Fruit fly (Drosophila melanogaster) whole organism, prepupa: ENCODE results near the gene Glut3.

Source experiments
- Blimp-1 ChIP-seq: fragments of 200-800 bp; sonication (Bioruptor generic); optimal IDR thresholded peaks from 3 replicates; lab custom pipeline; 2017; ENCODE audit warnings: missing biosample characterization, missing genetic modification characterization, mild to moderate bottlenecking, moderate library complexity, missing genetic modification reagents
- CG11762 ChIP-seq: fragments of 200-800 bp; sonication (Bioruptor generic); optimal IDR thresholded peaks from 3 replicates; lab custom pipeline; 2016; ENCODE audit warnings: missing biosample characterization, missing genetic modification characterization; ENCODE audit not compliant: insufficient read depth
- CG6854 ChIP-seq: fragments of 200-800 bp; sonication (Bioruptor generic); optimal IDR thresholded peaks from 2 replicates; lab custom pipeline; 2017; ENCODE audit warnings: missing biosample characterization, mild to moderate bottlenecking, missing genetic modification characterization
- Eip75B ChIP-seq: fragments of 200-800 bp; sonication (Bioruptor generic); optimal IDR thresholded peaks from 3 replicates; lab custom pipeline; 2016; ENCODE audit warnings: missing biosample characterization, missing genetic modification characterization
- Gug ChIP-seq: fragments of 200-800 bp; sonication (Bioruptor generic); IDR thresholded peaks from 2 replicates; pipeline ENCODE4 v1.3.6; 2022; ENCODE audit warnings: missing biosample characterization, missing genetic modification characterization
- Hr38 ChIP-seq: sonication (Bioruptor generic); optimal IDR thresholded peaks from 2 replicates; lab custom pipeline; 2016; ENCODE audit warnings: missing biosample characterization, missing genetic modification characterization
- Met ChIP-seq: fragments of 200-800 bp; sonication (Bioruptor generic); optimal IDR thresholded peaks from 3 replicates; lab custom pipeline; 2016; ENCODE audit warnings: missing biosample characterization, missing genetic modification characterization
- dsx ChIP-seq: fragments of 200-800 bp; optimal IDR thresholded peaks from 3 replicates; lab custom pipeline; 2019; ENCODE audit warnings: missing biosample characterization, mild to moderate bottlenecking, missing genetic modification characterization, moderate library complexity; ENCODE audit not compliant: poor library complexity, severe bottlenecking
- esn ChIP-seq: fragments of 200-800 bp; sonication (Bioruptor generic); optimal IDR thresholded peaks from 2 replicates; lab custom pipeline; 2016; ENCODE audit warnings: missing biosample characterization, mild to moderate bottlenecking, missing genetic modification characterization, moderate library complexity

DNA sequence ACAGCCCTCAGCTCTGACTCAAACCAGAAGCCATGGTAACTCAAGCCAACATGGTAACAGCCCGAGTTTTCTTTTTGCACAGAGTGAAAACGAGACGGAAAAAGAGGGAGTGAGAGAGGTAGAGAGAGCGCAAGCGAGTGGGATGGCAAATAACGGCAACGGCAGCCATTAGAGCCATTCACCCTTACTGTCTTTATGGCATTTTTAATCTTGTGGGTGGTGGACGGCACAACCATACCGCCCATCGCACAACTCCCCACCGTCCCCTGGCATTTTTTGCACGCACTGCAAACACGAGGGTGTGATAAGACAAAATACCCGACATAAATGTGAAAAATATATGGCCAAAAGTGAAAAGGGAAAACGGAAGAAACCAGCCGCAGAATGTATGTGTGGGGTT lies 27.6 kb downstream of the Glut3 start:
- TF ChIP-seq Eip75B (no peak), Met (GFP tag; lab: Kevin White, UChicago) (no peak), Hr38 (GFP tag; lab: Kevin White, UChicago) (no peak), CG11762 (GFP tag; lab: Kevin White, UChicago) (no peak), Blimp-1 (no peak), CG6854 (no peak), dsx (GFP tag; lab: Kevin White, UChicago) (no peak), Gug (no peak), esn (GFP tag; lab: Kevin White, UChicago) (no peak)
